Fruit fly (Drosophila melanogaster): ENCODE data around the gene S.

The S gene

dm6 chr2L:1073530-1073929 lies 4.1 kb downstream of the S start (continued):
- TF ChIP-seq Pdp1 (GFP tag; optimal IDR thresholded peaks at IDR 0.05) (peak in 1 of 2 experiments; percentile 10), CG4424 (GFP tag; optimal IDR thresholded peaks at IDR 0.05) (no peak), zen2 (GFP tag; IDR thresholded peaks at IDR 0.05; ENCODE audit: partially characterized antibody) (no peak)

dm6 chr2L:1072184-1072583 lies 5.4 kb downstream of the S start:
- TF ChIP-seq Sry-β (GFP tag; optimal IDR thresholded peaks at IDR 0.05) (peak; percentile 74), Camta (GFP tag; optimal IDR thresholded peaks at IDR 0.05) (peak; percentile 96), CG2875 (GFP tag; optimal IDR thresholded peaks at IDR 0.05) (peak; percentile 99), CG10147 (GFP tag; optimal IDR thresholded peaks at IDR 0.05) (peak; percentile 57), Meics (GFP tag; optimal IDR thresholded peaks at IDR 0.05) (peak; percentile 88), CG2202 (tag; optimal IDR thresholded peaks at IDR 0.05) (peak; percentile 99), Blimp-1 (GFP tag; optimal IDR thresholded peaks at IDR 0.05) (peak; percentile 95), CG3995 (GFP tag; optimal IDR thresholded peaks at IDR 0.05) (peak; percentile 58), CoRest (tag; optimal IDR thresholded peaks at IDR 0.05) (peak; percentile 87), NC2α (GFP tag; optimal IDR thresholded peaks at IDR 0.05) (peak; percentile 95), oc (tag; optimal IDR thresholded peaks at IDR 0.05) (peak; percentile 92), CG12071 (GFP tag; optimal IDR thresholded peaks at IDR 0.05) (peak; percentile 97), mld (GFP tag; IDR thresholded peaks at IDR 0.05; ENCODE audit: partially characterized antibody) (no peak), CG3726 (GFP tag; IDR thresholded peaks at IDR 0.05) (peak; percentile 91), CG4617 (GFP tag; optimal IDR thresholded peaks at IDR 0.05; ENCODE audit: borderline replicate concordance) (peak; percentile 78), grau (tag; optimal IDR thresholded peaks at IDR 0.05) (peak; percentile 71), CG16779 (GFP tag; IDR thresholded peaks at IDR 0.05) (peak; percentile 82), CG10979 (tag; optimal IDR thresholded peaks at IDR 0.05) (peak; percentile 79), p53 (GFP tag; optimal IDR thresholded peaks at IDR 0.05) (peak; percentile 90), CG4282 (GFP tag; optimal IDR thresholded peaks at IDR 0.05) (peak; percentile 89), CG2712 (tag; optimal IDR thresholded peaks at IDR 0.05) (peak; percentile 85), Lhr (GFP tag; optimal IDR thresholded peaks at IDR 0.05) (peak; percentile 96), CG13424 (tag; optimal IDR thresholded peaks at IDR 0.05) (peak; percentile 86), Spps (tag; optimal IDR thresholded peaks at IDR 0.05) (peak; percentile 93), sug (tag; optimal IDR thresholded peaks at IDR 0.05) (peak; percentile 83), CG11085 (GFP tag; IDR thresholded peaks at IDR 0.05) (peak; percentile 80), CG17568 (GFP tag; optimal IDR thresholded peaks at IDR 0.05) (peak; percentile 96), hth (optimal IDR thresholded peaks at IDR 0.05) (no peak), BEAF-32 (GFP tag; optimal IDR thresholded peaks at IDR 0.05) (no peak), ems (GFP tag; optimal IDR thresholded peaks at IDR 0.05) (peak; percentile 89), croc (GFP tag; conservative IDR thresholded peaks at IDR 0.05) (peak; percentile 58), CG14667 (GFP tag; IDR thresholded peaks at IDR 0.05) (peak; percentile 67; the same call in 1 of the 2 replicates), CG11723 (GFP tag; optimal IDR thresholded peaks at IDR 0.05) (peak; percentile 95), unc-4 (GFP tag; IDR thresholded peaks at IDR 0.05; ENCODE audit: partially characterized antibody) (no peak), Lpt (GFP tag; optimal IDR thresholded peaks at IDR 0.05) (no peak), Sox102F (GFP tag; optimal IDR thresholded peaks at IDR 0.05) (peak; percentile 92), cad (GFP tag; optimal IDR thresholded peaks at IDR 0.05) (no peak), vvl (GFP tag; IDR thresholded peaks at IDR 0.05) (peak; percentile 93), Tbp (GFP tag; optimal IDR thresholded peaks at IDR 0.05) (no peak), CG33557 (GFP tag; optimal IDR thresholded peaks at IDR 0.05) (peak; percentile 97), CG17361 (GFP tag; IDR thresholded peaks at IDR 0.05) (peak; percentile 83; the same call in 2 of the 3 replicates), salm (tag; optimal IDR thresholded peaks at IDR 0.05) (peak; percentile 92), Aef1 (GFP tag; IDR thresholded peaks at IDR 0.05) (peak; percentile 43; the same call in 2 of the 3 replicates), CG34376 (GFP tag; optimal IDR thresholded peaks at IDR 0.05) (peak; percentile 80), CG1529 (GFP tag; optimal IDR thresholded peaks at IDR 0.05) (peak; percentile 97), Gsc (GFP tag; IDR thresholded peaks at IDR 0.05) (no peak)
